Fruit fly (Drosophila melanogaster): ENCODE results near the gene TfIIA-L.
A peak's percentile ranks its signal among the peaks of the same experiment; 100 is the strongest.

Gene TfIIA-L

DNA sequence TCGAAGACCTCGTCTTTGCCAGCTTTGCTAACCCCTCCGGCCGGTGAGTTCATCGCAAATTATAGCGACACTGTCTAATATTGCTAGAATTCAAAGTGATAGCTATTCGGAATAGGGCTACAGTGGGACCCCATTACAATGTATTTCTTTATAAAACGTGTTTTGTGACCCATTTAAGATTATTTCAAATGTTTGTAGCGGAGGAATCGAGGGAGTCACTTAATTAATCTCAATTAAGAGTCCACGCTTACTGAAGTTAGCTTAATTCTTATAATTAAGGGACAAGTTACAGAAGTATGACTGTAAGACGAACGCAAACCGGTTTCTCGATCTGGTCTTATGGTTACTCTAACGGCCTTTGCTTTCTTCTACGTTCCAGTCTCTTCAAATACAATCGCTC, 38.7 kb downstream of the TfIIA-L start (continued):
- TF ChIP-seq Sox100B (GFP tag; optimal IDR thresholded peaks at IDR 0.05) (no peak), CG8290 (GFP tag; optimal IDR thresholded peaks at IDR 0.05) (peak; percentile 7), CG8290 (tag; optimal IDR thresholded peaks at IDR 0.05) (peak in 1 of 2 experiments; percentile 56), CG12071 (GFP tag; optimal IDR thresholded peaks at IDR 0.05) (peak; percentile 40), Fer3 (tag; optimal IDR thresholded peaks at IDR 0.05) (peak; percentile 58), fd102C (GFP tag; optimal IDR thresholded peaks at IDR 0.05) (no peak), pum (GFP tag; optimal IDR thresholded peaks at IDR 0.05) (no peak), CG12219 (GFP tag; optimal IDR thresholded peaks at IDR 0.05) (peak; percentile 35), tgo (GFP tag; IDR thresholded peaks at IDR 0.05) (no peak; the same call in 2 of the 3 replicates), Spps (tag; optimal IDR thresholded peaks at IDR 0.05) (no peak), tx (GFP tag; optimal IDR thresholded peaks at IDR 0.05) (no peak), rib (GFP tag; IDR thresholded peaks at IDR 0.05) (no peak), Dbx (GFP tag; IDR thresholded peaks at IDR 0.05) (peak; percentile 57; the same call in 1 of the 3 replicates), slp2 (GFP tag; optimal IDR thresholded peaks at IDR 0.05) (no peak), onecut (GFP tag; IDR thresholded peaks at IDR 0.05) (peak; percentile 33), CG15601 (tag; optimal IDR thresholded peaks at IDR 0.05) (no peak), CG34224 (GFP tag; IDR thresholded peaks at IDR 0.05; ENCODE audit: partially characterized antibody) (no peak), Hr3 (GFP tag; optimal IDR thresholded peaks at IDR 0.05) (no peak), zf30C (GFP tag; optimal IDR thresholded peaks at IDR 0.05) (no peak), CG12744 (GFP tag; optimal IDR thresholded peaks at IDR 0.05) (no peak), Six4 (GFP tag; optimal IDR thresholded peaks at IDR 0.05) (peak; percentile 5), CG17829 (tag; optimal IDR thresholded peaks at IDR 0.05) (peak; percentile 28), NFAT (GFP tag; IDR thresholded peaks at IDR 0.05) (peak; percentile 38; the same call in 1 of the 2 replicates), Gug (GFP tag; IDR thresholded peaks at IDR 0.05) (peak; percentile 7; the same call in 1 of the 4 replicates), sisA (GFP tag; IDR thresholded peaks at IDR 0.05) (peak; percentile 22; the same call in 1 of the 2 replicates), CG11398 (GFP tag; optimal IDR thresholded peaks at IDR 0.05) (no peak), CG13287 (GFP tag; IDR thresholded peaks at IDR 0.05; ENCODE audit: partially characterized antibody) (no peak), lab (GFP tag; optimal IDR thresholded peaks at IDR 0.05) (peak; percentile 70), Fer1 (GFP tag; optimal IDR thresholded peaks at IDR 0.05) (peak; percentile 51), E2f1 (GFP tag; IDR thresholded peaks at IDR 0.05) (0 out of 2 replicates have a peak, but pooled peaks have one; percentile 19), dan (GFP tag; IDR thresholded peaks at IDR 0.05) (no peak), CG13775 (GFP tag; optimal IDR thresholded peaks at IDR 0.05) (no peak), E2f2 (GFP tag; IDR thresholded peaks at IDR 0.05) (no peak), CG7839 (tag; optimal IDR thresholded peaks at IDR 0.05) (peak; percentile 61), pan (optimal IDR thresholded peaks at IDR 0.05) (no peak), pan (GFP tag; optimal IDR thresholded peaks at IDR 0.05 in 1 of 2, IDR thresholded peaks at IDR 0.05 in 1 of 2) (no peak), CG4617 (GFP tag; optimal IDR thresholded peaks at IDR 0.05; ENCODE audit: borderline replicate concordance) (no peak), run (tag; optimal IDR thresholded peaks at IDR 0.05) (no peak), ac (GFP tag; optimal IDR thresholded peaks at IDR 0.05) (no peak), Dad (GFP tag; optimal IDR thresholded peaks at IDR 0.05) (no peak), Chrac-16 (GFP tag; optimal IDR thresholded peaks at IDR 0.05) (peak; percentile 21), org-1 (GFP tag; optimal IDR thresholded peaks at IDR 0.05) (no peak), CG1832 (GFP tag; optimal IDR thresholded peaks at IDR 0.05) (no peak), nom (GFP tag; optimal IDR thresholded peaks at IDR 0.05) (no peak), knrl (GFP tag; IDR thresholded peaks at IDR 0.05; ENCODE audit: partially characterized antibody) (no peak), BtbVII (GFP tag; optimal IDR thresholded peaks at IDR 0.05) (peak; percentile 12), CG12942 (GFP tag; optimal IDR thresholded peaks at IDR 0.05) (no peak), danr (GFP tag; IDR thresholded peaks at IDR 0.05) (no peak), bbx (GFP tag; IDR thresholded peaks at IDR 0.05; ENCODE audit: partially characterized antibody) (no peak), hth (optimal IDR thresholded peaks at IDR 0.05) (no peak), Blimp-1 (GFP tag; optimal IDR thresholded peaks at IDR 0.05) (peak; percentile 60), grn (GFP tag; optimal IDR thresholded peaks at IDR 0.05) (no peak)

All from whole organism, embryonic.